Worm (Caenorhabditis elegans) whole organism, L4 larva: ENCODE measurements around the gene C03C10.7.

ENCODE experiments used
- arid-1 ChIP-seq: fragments of 200-800 bp; sonication (Bioruptor generic); conservative IDR thresholded peaks from 2 replicates; pipeline ENCODE4 v1.3.6; 2022; ENCODE audit warnings: missing genetic modification reagents, missing genetic modification characterization, missing compliant biosample characterization
- egl-27 ChIP-seq: sonication (generic microtip); optimal IDR thresholded peaks from 3 replicates; lab custom pipeline; 2017; ENCODE audit warnings: missing biosample characterization, missing genetic modification reagents, missing genetic modification characterization
- fos-1 ChIP-seq: fragments of 150-350 bp; optimal IDR thresholded peaks from 2 replicates; lab custom pipeline; 2014; ENCODE audit warnings: missing biosample characterization, missing genetic modification characterization
- lsy-2 ChIP-seq, 2 experiments: fragments of 150-350 bp in 1 of 2; sonication (generic microtip) in 1 of 2; optimal IDR thresholded peaks; 2 replicates each; lab custom pipeline; 2014 to 2017; ENCODE audit warnings: missing biosample characterization in 2 of 2, missing genetic modification characterization in 2 of 2
- nhr-10 ChIP-seq: fragments of 150-350 bp; optimal IDR thresholded peaks from 2 replicates; lab custom pipeline; 2014; ENCODE audit warnings: missing biosample characterization, missing genetic modification characterization
- nhr-11 ChIP-seq: fragments of 150-350 bp; optimal IDR thresholded peaks from 2 replicates; lab custom pipeline; 2014; ENCODE audit warnings: missing biosample characterization, missing genetic modification characterization
- nhr-28 ChIP-seq: fragments of 150-350 bp; optimal IDR thresholded peaks from 2 replicates; lab custom pipeline; 2014; ENCODE audit warnings: missing biosample characterization, missing genetic modification characterization
- nhr-41 ChIP-seq: fragments of 200-800 bp; sonication (Bioruptor generic); IDR thresholded peaks from 2 replicates; pipeline ENCODE4 v1.3.6; 2022; ENCODE audit warnings: missing genetic modification reagents, missing genetic modification characterization, missing compliant biosample characterization
- nhr-76 ChIP-seq: fragments of 150-350 bp; optimal IDR thresholded peaks from 2 replicates; lab custom pipeline; 2014; ENCODE audit warnings: missing biosample characterization, missing genetic modification characterization
- pha-4 ChIP-seq, 2 experiments: fragments of 150-350 bp in 1 of 2; fragments of 200-800 bp in 1 of 2; sonication (Bioruptor generic) in 1 of 2; IDR thresholded peaks in 1 of 2; optimal IDR thresholded peaks in 1 of 2; 2 replicates each; pipeline versions ENCODE4 v1.3.6 to Lab custom; 2014 to 2022; ENCODE audit warnings: missing genetic modification characterization in 2 of 2, missing genetic modification reagents in 2 of 2, missing biosample characterization in 1 of 2, missing compliant biosample characterization in 1 of 2

DNA sequence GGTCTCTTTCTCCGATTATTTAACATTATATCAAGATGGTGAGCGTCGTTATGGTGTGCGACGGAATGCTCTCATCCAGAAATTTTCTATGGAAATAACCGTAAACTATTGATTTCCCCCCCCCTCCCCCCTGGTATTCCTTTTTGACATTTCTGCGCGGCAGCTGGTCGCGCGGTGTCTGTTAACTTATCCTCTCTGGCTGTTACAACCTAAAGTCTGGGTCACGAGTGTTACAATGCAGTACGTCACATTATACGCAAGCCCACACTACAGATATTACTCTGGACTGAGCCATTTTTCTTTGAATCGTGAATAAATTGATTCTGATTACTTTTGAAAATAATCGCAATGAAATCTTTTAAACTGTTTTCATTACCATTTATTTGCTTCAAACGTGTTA, 46.7 kb upstream of the C03C10.7 start:
- TF ChIP-seq egl-27 (tag; lab: Kevin White, UChicago) (no peak), nhr-11 (tag; lab: Kevin White, UChicago) (no peak), nhr-10 (no peak), fos-1 (no peak), nhr-76 (tag; lab: Kevin White, UChicago) (no peak), nhr-28 (tag; lab: Kevin White, UChicago) (no peak), nhr-41 (GFP tag; lab: Robert Waterston, UW) (no peak), lsy-2 (tag; optimal IDR thresholded peaks at IDR 0.05; lab: Kevin White, UChicago) (no peak), arid-1 (GFP tag; lab: Robert Waterston, UW) (no peak), pha-4 (GFP tag; IDR thresholded peaks at IDR 0.05; lab: Robert Waterston, UW) (no peak), pha-4 (tag; optimal IDR thresholded peaks at IDR 0.05; lab: Kevin White, UChicago) (no peak)
